Worm (Caenorhabditis elegans): ENCODE results near the gene oac-56.

- no peak for TF ChIP-seq hlh-12 (tag; optimal IDR thresholded peaks at IDR 0.05)
- no peak for TF ChIP-seq Y53F4B.3 (GFP tag; IDR thresholded peaks at IDR 0.05)
- no peak for TF ChIP-seq sea-2 (GFP tag; IDR thresholded peaks at IDR 0.05)
- TF ChIP-seq rpc-1 (optimal IDR thresholded peaks at IDR 0.05): no peak
- no peak for TF ChIP-seq rpc-1 (tag; optimal IDR thresholded peaks at IDR 0.05)
- TF ChIP-seq nhr-90 (tag; optimal IDR thresholded peaks at IDR 0.05): no peak
- TF ChIP-seq attf-6 (GFP tag; IDR thresholded peaks at IDR 0.05): no peak
- no peak for TF ChIP-seq madf-10 (tag; optimal IDR thresholded peaks at IDR 0.05)
- no peak for TF ChIP-seq hmg-1.2 (GFP tag; IDR thresholded peaks at IDR 0.05)
Observed at ce11 chrIV:14379191-14379590, 28.6 kb upstream of the oac-56 start.

All from whole organism, young adult.